Worm (Caenorhabditis elegans): ENCODE results near the gene gpa-5.

gpa-5 gene

ce11 chrX:2089434-2089833 is 31.4 kb downstream of the gpa-5 start, which contains the start of gene lsy-2:
lsy-2 (plus strand) TSS chrX:2089704.
- no peak for TF ChIP-seq ZK546.5 (tag; optimal IDR thresholded peaks at IDR 0.05)
- TF ChIP-seq lin-39 (tag; optimal IDR thresholded peaks at IDR 0.05), result no peak
- TF ChIP-seq egl-27 (tag; optimal IDR thresholded peaks at IDR 0.05), result no peak
- TF ChIP-seq alr-1 (tag; optimal IDR thresholded peaks at IDR 0.05), result no peak
- TF ChIP-seq nhr-11 (tag; optimal IDR thresholded peaks at IDR 0.05), result no peak
- TF ChIP-seq nhr-237 (tag; optimal IDR thresholded peaks at IDR 0.05), result no peak
- no peak for TF ChIP-seq unc-62 (GFP tag; optimal IDR thresholded peaks at IDR 0.05)
- peak; percentile 33 for TF ChIP-seq unc-55 (GFP tag; optimal IDR thresholded peaks at IDR 0.05)
- peak; percentile 60 for TF ChIP-seq nhr-129 (tag; optimal IDR thresholded peaks at IDR 0.05)
- TF ChIP-seq lin-11 (tag; optimal IDR thresholded peaks at IDR 0.05), result peak; percentile 22
- TF ChIP-seq unc-39 (tag; optimal IDR thresholded peaks at IDR 0.05), result no peak
- TF ChIP-seq mbf-1 (tag; optimal IDR thresholded peaks at IDR 0.05), result no peak
- TF ChIP-seq Y55F3AM.14 (GFP tag; optimal IDR thresholded peaks at IDR 0.05), result no peak
- peak; percentile 68 for TF ChIP-seq nhr-25 (tag; optimal IDR thresholded peaks at IDR 0.05)
- no peak for TF ChIP-seq snpc-4 (tag; optimal IDR thresholded peaks at IDR 0.05)
- peak; percentile 12 for TF ChIP-seq sem-4 (tag; optimal IDR thresholded peaks at IDR 0.05)
- no peak for TF ChIP-seq mab-5 (tag; optimal IDR thresholded peaks at IDR 0.05)
- no peak for TF ChIP-seq nhr-6 (tag; optimal IDR thresholded peaks at IDR 0.05)
- TF ChIP-seq dmd-4 (tag; optimal IDR thresholded peaks at IDR 0.05), result no peak
- no peak for TF ChIP-seq ceh-82 (tag; optimal IDR thresholded peaks at IDR 0.05)
- TF ChIP-seq nhr-12 (tag; optimal IDR thresholded peaks at IDR 0.05), result no peak
- TF ChIP-seq sma-9 (GFP tag; optimal IDR thresholded peaks at IDR 0.05), result no peak
- no peak for TF ChIP-seq sma-9 (tag; optimal IDR thresholded peaks at IDR 0.05)
- peak; percentile 41 for TF ChIP-seq nhr-21 (tag; optimal IDR thresholded peaks at IDR 0.05)
- TF ChIP-seq sma-3 (GFP tag; optimal IDR thresholded peaks at IDR 0.05), result peak; percentile 46
- peak; percentile 31 for TF ChIP-seq fos-1 (tag; optimal IDR thresholded peaks at IDR 0.05)
- peak; percentile 31 for TF ChIP-seq F13H6.1 (tag; optimal IDR thresholded peaks at IDR 0.05)
- TF ChIP-seq aly-2 (tag; optimal IDR thresholded peaks at IDR 0.05), result no peak
- no peak for TF ChIP-seq R02D3.7 (tag; optimal IDR thresholded peaks at IDR 0.05)
- TF ChIP-seq skn-1 (tag; optimal IDR thresholded peaks at IDR 0.05), result no peak
- peak; percentile 29 for TF ChIP-seq blmp-1 (tag; optimal IDR thresholded peaks at IDR 0.05; ENCODE audit: insufficient read depth)
- no peak for TF ChIP-seq ztf-11 (tag; optimal IDR thresholded peaks at IDR 0.05)
- TF ChIP-seq gmeb-1 (tag; optimal IDR thresholded peaks at IDR 0.05), result peak; percentile 61
- TF ChIP-seq lsy-2 (tag; optimal IDR thresholded peaks at IDR 0.05), result no peak
- TF ChIP-seq zag-1 (tag; optimal IDR thresholded peaks at IDR 0.05), result no peak
- TF ChIP-seq nhr-23 (tag; optimal IDR thresholded peaks at IDR 0.05), result no peak
- TF ChIP-seq ceh-16 (tag; optimal IDR thresholded peaks at IDR 0.05), result no peak
- TF ChIP-seq elt-3 (tag; optimal IDR thresholded peaks at IDR 0.05), result no peak
- peak; percentile 25 for TF ChIP-seq crh-2 (tag; optimal IDR thresholded peaks at IDR 0.05)
- no peak for TF ChIP-seq nhr-10 (tag; optimal IDR thresholded peaks at IDR 0.05)
- peak; percentile 42 for TF ChIP-seq C34F6.9 (tag; optimal IDR thresholded peaks at IDR 0.05)
- TF ChIP-seq lin-13 (GFP tag; optimal IDR thresholded peaks at IDR 0.05), result peak; percentile 38
- TF ChIP-seq ztf-4 (tag; optimal IDR thresholded peaks at IDR 0.05), result no peak
- TF ChIP-seq elt-1 (tag; optimal IDR thresholded peaks at IDR 0.05), result no peak
- TF ChIP-seq peb-1 (tag; optimal IDR thresholded peaks at IDR 0.05), result no peak

ce11 chrX:2087716-2088115 is 33.1 kb downstream of the gpa-5 start:
- TF ChIP-seq nhr-23 (tag; optimal IDR thresholded peaks at IDR 0.05) (no peak), ztf-11 (tag; optimal IDR thresholded peaks at IDR 0.05) (no peak), unc-39 (tag; optimal IDR thresholded peaks at IDR 0.05) (no peak), zag-1 (tag; optimal IDR thresholded peaks at IDR 0.05) (no peak), sma-9 (GFP tag; optimal IDR thresholded peaks at IDR 0.05) (no peak), sma-9 (tag; optimal IDR thresholded peaks at IDR 0.05) (no peak), snpc-4 (tag; optimal IDR thresholded peaks at IDR 0.05) (no peak), nhr-11 (tag; optimal IDR thresholded peaks at IDR 0.05) (no peak), nhr-25 (tag; optimal IDR thresholded peaks at IDR 0.05) (no peak), ztf-4 (tag; optimal IDR thresholded peaks at IDR 0.05) (no peak), C34F6.9 (tag; optimal IDR thresholded peaks at IDR 0.05) (no peak), F13H6.1 (tag; optimal IDR thresholded peaks at IDR 0.05) (no peak), dmd-4 (tag; optimal IDR thresholded peaks at IDR 0.05) (no peak), lsy-2 (tag; optimal IDR thresholded peaks at IDR 0.05) (no peak), nhr-77 (tag; optimal IDR thresholded peaks at IDR 0.05) (no peak), elt-1 (tag; optimal IDR thresholded peaks at IDR 0.05) (no peak), mdl-1 (tag; optimal IDR thresholded peaks at IDR 0.05) (no peak)

All from whole organism, L2 larva.